Fruit fly (Drosophila melanogaster) whole organism, embryonic: Measurements from ENCODE around the gene MED25.
A peak's percentile ranks its signal among the peaks of the same experiment; 100 is the strongest.

Experiments used
- B-H1 ChIP-seq: fragments of 200-800 bp; sonication (Bioruptor generic); IDR thresholded peaks from 3 replicates; pipeline ENCODE4 v1.3.6; 2022; ENCODE audit warnings: missing biosample characterization, missing genetic modification characterization
- CG13296 ChIP-seq: fragments of 200-800 bp; sonication (Bioruptor generic); optimal IDR thresholded peaks from 3 replicates; lab custom pipeline; 2018; ENCODE audit warnings: missing biosample characterization, mild to moderate bottlenecking, missing genetic modification characterization
- CG17186 ChIP-seq: fragments of 200-800 bp; sonication (Bioruptor generic); optimal IDR thresholded peaks from 3 replicates; lab custom pipeline; 2017; ENCODE audit warnings: missing biosample characterization, missing genetic modification reagents, missing genetic modification characterization
- CG30431 ChIP-seq: fragments of 200-800 bp; sonication (Bioruptor generic); optimal IDR thresholded peaks from 2 replicates; lab custom pipeline; 2017; ENCODE audit warnings: missing biosample characterization, missing genetic modification characterization
- CG4328 ChIP-seq: fragments of 200-800 bp; sonication (Bioruptor generic); optimal IDR thresholded peaks from 3 replicates; lab custom pipeline; 2017; ENCODE audit warnings: missing biosample characterization, missing genetic modification reagents, missing genetic modification characterization
- Ets65A ChIP-seq: fragments of 200-800 bp; sonication (Bioruptor generic); peaks from one replicate; lab custom pipeline; 2016; ENCODE audit warnings: missing biosample characterization, missing genetic modification characterization
- ara ChIP-seq: fragments of 200-800 bp; sonication (Bioruptor generic); IDR thresholded peaks from 2 replicates; pipeline ENCODE4 v1.3.6; 2022; ENCODE audit warnings: missing biosample characterization, missing genetic modification characterization
- h ChIP-seq: fragments of >200 bp; optimal IDR thresholded peaks from 2 replicates; lab custom pipeline; 2017
- her ChIP-seq: fragments of 200-800 bp; sonication (Bioruptor generic); optimal IDR thresholded peaks from 2 replicates; lab custom pipeline; 2016; ENCODE audit warnings: missing biosample characterization, missing genetic modification characterization
- kni ChIP-seq: fragments of 200-800 bp; sonication (Bioruptor generic); optimal IDR thresholded peaks from 3 replicates; lab custom pipeline; 2017; ENCODE audit warnings: mild to moderate bottlenecking, missing biosample characterization, missing genetic modification reagents, missing genetic modification characterization
- sna ChIP-seq: fragments of 200-800 bp; sonication (Bioruptor generic); IDR thresholded peaks from 2 replicates; pipeline ENCODE4 v1.3.6; 2022; ENCODE audit warnings: missing biosample characterization, missing genetic modification characterization; ENCODE audit not compliant: partially characterized antibody
- tin ChIP-seq: fragments of 200-800 bp; sonication (Bioruptor generic); optimal IDR thresholded peaks from 3 replicates; lab custom pipeline; 2016; ENCODE audit warnings: missing biosample characterization, missing genetic modification characterization

- TF ChIP-seq CG30431 (GFP tag; lab: Kevin White, UChicago) (no peak), h (lab: Kevin White, UChicago) (no peak), CG4328 (GFP tag; lab: Kevin White, UChicago) (no peak), B-H1 (GFP tag; lab: Robert Waterston, UW) (no peak), sna (GFP tag; lab: Robert Waterston, UW) (no peak), CG17186 (GFP tag; lab: Kevin White, UChicago) (no peak), Ets65A (peak; percentile 7), kni (GFP tag; lab: Kevin White, UChicago) (no peak), ara (GFP tag; lab: Robert Waterston, UW) (no peak), CG13296 (GFP tag; lab: Kevin White, UChicago) (no peak), tin (GFP tag; lab: Kevin White, UChicago) (no peak), her (no peak)
Observed at dm6 chr3R:20055809-20056208, 47.1 kb downstream of the MED25 start, which contains the start of gene CG17193.
